Worm (Caenorhabditis elegans) whole organism, L4/young adult: ENCODE data around the gene C17C3.24.

Experiments used
- W03F9.2 ChIP-seq: fragments of 150-350 bp; optimal IDR thresholded peaks from 2 replicates; lab custom pipeline; 2014; ENCODE audit warnings: missing biosample characterization, missing genetic modification characterization
- dao-5 ChIP-seq: sonication (generic microtip); optimal IDR thresholded peaks from 2 replicates; lab custom pipeline; 2016; ENCODE audit warnings: missing genotype, missing genetic modification characterization, moderate library complexity, missing compliant biosample characterization
- him-1 ChIP-seq: sonication (generic microtip); optimal IDR thresholded peaks from 2 replicates; lab custom pipeline; 2016; ENCODE audit warnings: missing genotype, missing genetic modification reagents, missing genetic modification characterization, missing compliant biosample characterization

C17C3.24 gene

DNA sequence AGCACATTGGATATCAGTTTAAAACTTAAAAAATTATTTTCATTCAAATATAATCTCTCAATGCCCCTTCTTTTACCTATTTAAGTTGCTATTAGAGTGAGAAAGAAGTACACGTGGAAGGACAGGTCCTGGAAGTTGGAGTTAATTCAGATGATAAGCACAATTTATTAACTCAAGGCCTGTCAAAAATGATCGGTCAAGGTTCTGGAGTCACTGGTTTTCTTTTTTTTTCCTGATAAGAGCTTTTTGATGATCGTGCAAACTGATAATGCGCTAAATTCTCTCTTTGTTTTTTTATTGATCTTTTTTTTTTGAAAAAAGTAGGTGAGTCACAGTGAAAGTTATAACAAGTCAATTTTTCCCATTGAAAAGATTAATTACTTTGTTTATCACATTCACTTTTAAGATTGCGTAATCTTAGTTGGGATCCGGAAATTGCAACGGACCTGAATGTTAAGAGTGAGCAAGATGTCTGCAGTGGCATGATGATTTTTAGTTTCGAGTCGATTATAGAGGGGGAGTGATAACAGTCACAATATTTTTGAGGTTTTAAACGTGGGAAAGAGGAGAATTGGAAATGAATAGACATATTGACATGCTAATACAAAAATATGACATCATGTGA, 29.0 kb downstream of the C17C3.24 start:
- no peak for TF ChIP-seq dao-5 (tag; lab: Kevin White, UChicago)
- TF ChIP-seq him-1 = no peak
- TF ChIP-seq W03F9.2 (tag; lab: Kevin White, UChicago) = no peak

DNA sequence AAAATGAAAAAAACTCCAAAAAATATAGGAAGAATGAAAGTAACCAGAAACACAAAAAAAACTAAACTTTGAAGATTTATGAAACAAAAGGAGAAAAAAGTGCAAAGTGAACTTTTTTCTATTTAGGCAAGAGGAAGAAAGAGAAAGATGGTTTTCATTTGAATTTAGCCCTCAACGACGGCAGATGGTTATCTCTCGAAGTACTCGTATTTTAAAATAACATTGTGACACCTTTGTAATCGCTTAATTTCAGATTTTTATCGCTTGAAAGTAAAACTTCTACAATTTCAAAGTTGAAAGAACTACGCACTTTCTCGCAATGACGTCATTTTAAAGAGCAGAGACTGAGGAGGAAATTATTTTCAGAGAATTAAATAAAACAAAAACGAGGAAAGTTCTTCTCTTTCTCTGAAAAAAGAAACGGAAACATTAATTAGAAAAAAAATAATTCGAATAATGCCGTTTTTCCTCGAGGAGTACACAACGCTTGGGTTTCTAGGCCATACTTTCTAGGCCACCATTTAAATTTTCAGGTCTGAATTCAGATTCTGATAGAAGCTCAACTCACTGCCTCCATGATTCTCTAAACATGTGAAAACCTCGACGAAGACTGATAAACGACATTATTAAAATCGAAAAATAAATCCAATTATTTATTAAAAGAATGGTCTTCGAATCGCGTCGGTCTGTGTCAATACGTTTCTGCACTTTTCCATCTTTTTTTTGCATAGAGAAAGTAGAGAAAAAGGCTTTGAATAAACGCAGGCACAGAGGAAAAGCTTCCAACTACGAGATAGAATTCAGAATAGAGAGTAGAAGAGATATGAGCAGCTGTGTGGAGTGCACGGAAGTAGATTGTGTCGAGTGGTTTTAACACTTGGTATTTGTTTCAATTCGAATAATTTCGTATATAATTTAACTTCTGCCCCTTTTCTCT, 29.9 kb downstream of the C17C3.24 start:
- TF ChIP-seq dao-5 (tag; lab: Kevin White, UChicago) = no peak
- no peak for TF ChIP-seq him-1
- no peak for TF ChIP-seq W03F9.2 (tag; lab: Kevin White, UChicago)

DNA sequence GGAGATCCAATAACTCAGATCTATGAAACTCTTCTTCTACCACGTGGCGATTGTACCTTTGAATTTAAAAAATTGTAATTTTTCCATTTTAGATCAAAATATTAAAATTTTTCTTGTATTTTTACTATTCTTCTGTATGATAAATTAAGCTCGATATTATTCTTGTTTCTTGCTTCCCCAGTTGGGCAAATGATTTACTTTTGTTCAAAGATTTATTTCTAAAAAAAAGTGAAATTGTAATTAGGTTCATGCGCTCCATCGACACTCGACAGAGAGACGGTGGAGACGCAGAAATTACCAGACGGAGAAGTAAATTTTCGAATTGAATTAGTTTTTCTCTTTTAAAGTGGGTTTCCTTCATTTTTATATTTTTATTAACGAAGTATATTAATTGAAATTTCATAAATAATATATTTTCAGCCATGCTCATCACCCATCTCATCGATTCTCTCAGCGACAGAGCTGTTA, 35.7 kb downstream of the C17C3.24 start, which contains the start of gene npp-24:
npp-24 (plus strand) TSS at position 51 of the 468 bp plus-strand sequence.
- TF ChIP-seq him-1 (no peak), dao-5 (tag; lab: Kevin White, UChicago) (no peak), W03F9.2 (tag; lab: Kevin White, UChicago) (no peak)

DNA sequence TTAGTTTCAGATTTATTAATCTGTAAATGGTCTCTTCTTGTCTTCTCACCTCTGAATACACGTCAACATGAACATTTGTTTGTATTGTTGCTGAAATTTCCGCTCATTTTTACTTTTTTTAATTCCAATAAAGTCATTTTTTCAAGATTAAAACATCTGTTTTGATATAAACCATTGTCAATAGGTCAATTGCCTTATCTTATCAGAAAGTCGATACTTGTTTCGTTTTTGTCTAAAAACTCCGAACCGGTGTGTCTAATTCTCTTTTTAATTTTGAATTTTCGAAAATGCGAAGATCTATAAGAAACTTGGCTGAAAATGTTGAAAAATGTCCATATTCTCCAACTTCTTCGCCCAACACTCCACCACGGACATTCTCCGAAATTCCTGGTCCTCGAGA, 37.8 kb downstream of the C17C3.24 start, which contains the start of gene cyp-44A1:
cyp-44A1 (plus strand) TSS at position 285 of the 400 bp plus-strand sequence.
- TF ChIP-seq him-1 (no peak), dao-5 (tag; lab: Kevin White, UChicago) (no peak)

DNA sequence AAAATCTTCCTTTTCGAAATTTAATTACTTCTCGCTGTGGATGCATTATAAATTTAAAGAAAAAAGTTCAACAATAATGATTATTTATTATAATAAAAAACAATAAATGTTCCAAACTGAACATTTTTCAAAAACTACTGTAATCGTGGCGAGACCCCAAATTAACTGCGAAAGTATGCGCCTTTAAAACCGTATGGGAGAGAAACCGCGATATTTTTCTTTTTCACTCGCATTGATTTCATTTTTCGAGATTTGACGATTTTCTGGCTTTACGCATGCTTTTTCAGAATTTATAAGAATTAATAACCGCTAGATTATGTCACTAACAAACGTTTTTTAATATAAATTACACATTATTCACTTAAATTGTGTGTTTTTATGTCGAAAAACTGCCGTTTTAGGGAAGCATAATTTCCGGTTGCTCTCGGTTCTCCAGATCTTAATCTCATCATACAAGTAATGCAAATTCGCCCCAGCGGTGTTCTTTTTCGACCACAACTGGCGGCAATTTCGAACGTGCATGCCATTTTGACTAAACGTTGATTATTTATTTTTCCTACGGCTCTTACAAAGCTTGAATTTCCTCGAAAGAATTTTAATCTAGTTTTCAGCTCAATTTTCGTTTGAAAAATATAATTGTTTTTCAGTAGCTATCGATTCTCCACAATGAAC, 40.5 kb downstream of the C17C3.24 start, which contains the start of gene F12A10.8:
F12A10.8 (minus strand) TSS at position 79 of the 672 bp plus-strand sequence.
- no peak for TF ChIP-seq W03F9.2 (tag; lab: Kevin White, UChicago)

DNA sequence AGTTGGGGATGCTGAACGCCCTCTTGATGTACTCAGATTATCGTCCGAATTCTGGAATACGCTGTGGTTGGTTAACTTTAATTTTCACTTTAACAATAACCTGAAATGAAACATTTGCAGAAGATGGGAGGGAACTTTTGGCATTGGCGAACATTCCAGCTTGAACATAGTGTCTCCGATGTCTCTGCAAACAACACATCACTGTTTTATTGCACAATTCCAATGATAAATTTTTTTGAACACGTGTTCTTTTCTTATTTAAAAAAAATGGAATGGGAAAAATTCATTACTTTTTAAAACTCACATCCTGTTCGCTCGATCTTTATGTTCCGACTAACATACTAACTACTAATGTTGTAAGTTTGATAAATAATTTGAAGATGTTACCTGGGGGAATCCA, 41.1 kb downstream of the C17C3.24 start, which contains the start of gene fzy-1:
fzy-1 (plus strand) TSS at position 301 of the 400 bp plus-strand sequence.
- TF ChIP-seq him-1 (no peak), dao-5 (tag; lab: Kevin White, UChicago) (no peak), W03F9.2 (tag; lab: Kevin White, UChicago) (no peak)

DNA sequence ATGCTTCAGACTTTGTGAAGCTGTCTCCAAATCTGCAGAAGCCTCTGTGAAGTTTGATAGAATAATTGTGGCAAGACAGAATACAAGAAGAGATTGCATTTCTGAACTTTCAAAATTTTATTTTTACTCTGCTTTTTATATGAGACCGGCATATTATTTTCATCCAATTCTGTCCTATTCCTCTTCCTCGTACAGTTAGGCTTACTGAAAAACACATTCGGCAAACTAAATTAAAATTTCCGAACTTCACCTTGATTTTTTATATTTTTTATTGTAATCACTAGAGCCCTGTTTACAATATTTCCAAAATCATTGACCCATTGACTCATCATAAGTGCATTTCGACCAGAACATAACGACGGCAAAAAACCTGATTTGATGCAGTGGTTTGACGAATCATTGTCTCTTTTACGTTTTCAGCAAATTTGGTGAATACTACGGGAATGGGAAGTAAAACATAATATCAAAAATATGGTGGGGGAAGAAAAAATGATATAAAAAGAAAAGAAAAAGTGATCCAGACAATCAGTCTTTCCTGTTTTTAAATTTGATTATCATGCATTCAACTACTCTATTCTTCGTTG, 43.3 kb downstream of the C17C3.24 start, which contains the start of the genes suex-1 and F12A10.9:
suex-1 (minus strand) TSS at position 101 of the 584 bp plus-strand sequence.
F12A10.9 (plus strand) TSS at position 534 of the 584 bp plus-strand sequence.
- TF ChIP-seq dao-5 (tag; lab: Kevin White, UChicago) (no peak), him-1 (no peak), W03F9.2 (tag; lab: Kevin White, UChicago) (no peak)

DNA sequence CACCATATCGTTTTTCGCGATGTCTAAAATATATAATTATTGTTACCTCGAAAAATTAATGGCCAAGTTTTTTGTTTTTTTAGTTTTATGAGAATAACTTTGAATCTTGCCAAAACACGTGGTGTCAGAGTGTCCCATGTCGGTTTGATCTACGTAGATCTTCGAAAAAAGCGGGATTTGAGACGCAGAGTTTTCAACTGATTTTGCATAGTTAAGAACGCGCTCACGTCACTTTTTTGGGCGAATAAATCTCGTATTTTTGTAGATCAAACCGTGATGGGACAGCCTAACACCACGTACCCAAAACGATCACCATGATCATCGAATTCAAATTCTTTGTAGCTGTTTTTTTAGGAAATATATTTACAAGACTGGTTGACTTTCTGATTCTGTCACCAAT, 44.0 kb downstream of the C17C3.24 start:
- TF ChIP-seq him-1 (no peak), W03F9.2 (tag; lab: Kevin White, UChicago) (no peak), dao-5 (tag; lab: Kevin White, UChicago) (no peak)

DNA sequence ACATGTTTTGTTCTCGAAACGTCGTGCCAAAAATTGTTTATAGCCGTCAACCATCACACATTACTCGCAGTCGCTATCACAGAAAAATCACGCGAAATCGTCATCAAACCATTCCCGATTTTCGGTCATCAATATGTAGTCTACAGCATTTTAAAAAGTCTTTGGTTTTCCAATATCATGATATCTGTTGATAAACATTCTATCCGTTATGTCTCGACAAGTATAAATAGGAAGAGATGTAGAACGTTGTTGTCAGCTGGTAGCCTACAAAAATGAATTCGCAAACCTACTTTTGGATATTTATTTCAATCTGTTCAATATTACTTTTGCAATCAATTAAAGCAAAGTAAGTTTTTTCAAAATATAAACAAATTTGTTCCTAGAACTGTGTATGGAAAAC, 45.2 kb downstream of the C17C3.24 start, which contains the start of gene F12A10.1:
F12A10.1 (plus strand) TSS at position 166 of the 400 bp plus-strand sequence.
- TF ChIP-seq him-1 = no peak
- TF ChIP-seq W03F9.2 (tag; lab: Kevin White, UChicago) = no peak
- no peak for TF ChIP-seq dao-5 (tag; lab: Kevin White, UChicago)

DNA sequence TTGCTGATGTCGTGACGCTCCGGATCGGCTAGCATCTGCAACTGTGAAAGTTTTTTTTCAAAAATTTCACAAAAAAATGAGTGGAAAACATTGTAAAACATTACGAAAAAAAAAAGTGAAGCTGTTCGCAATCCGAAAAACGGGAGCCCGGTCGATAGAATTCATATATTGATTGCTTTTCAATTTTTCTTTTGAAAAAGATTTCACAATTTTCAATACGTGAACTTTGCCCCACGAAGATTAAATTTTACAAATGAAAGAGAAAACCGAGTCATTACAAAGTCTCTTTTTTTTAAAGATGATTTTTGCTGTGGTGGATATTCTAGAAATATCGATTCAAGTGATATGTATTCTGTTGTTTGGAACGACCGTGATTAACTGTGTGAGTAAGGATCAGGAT, 47.2 kb downstream of the C17C3.24 start, which contains the start of gene F12A10.6:
F12A10.6 (minus strand) TSS at position 101 of the 400 bp plus-strand sequence.
- TF ChIP-seq W03F9.2 (tag; lab: Kevin White, UChicago) = no peak
- no peak for TF ChIP-seq dao-5 (tag; lab: Kevin White, UChicago)
- TF ChIP-seq him-1 = no peak
